Worm (Caenorhabditis elegans) whole organism, L3 larva: ENCODE data around the gene Y55F3BR.1.

ENCODE experiments used
- mdl-1 ChIP-seq: fragments of 150-350 bp; optimal IDR thresholded peaks from 2 replicates; lab custom pipeline; 2014; ENCODE audit warnings: missing biosample characterization, missing genetic modification characterization
- unc-39 ChIP-seq: sonication (generic microtip); optimal IDR thresholded peaks from 4 replicates; lab custom pipeline; 2017; ENCODE audit warnings: missing biosample characterization, missing genetic modification characterization

- TF ChIP-seq mdl-1 (tag; lab: Kevin White, UChicago) (no peak), unc-39 (tag; lab: Kevin White, UChicago) (no peak)
Observed at ce11 chrIV:855483-855882, 19.1 kb upstream of the Y55F3BR.1 start.
